Worm (Caenorhabditis elegans) whole organism, young adult: ENCODE measurements around the gene Y53F4B.51.
A peak's percentile ranks its signal among the peaks of the same experiment; 100 is the strongest.

Experiments used
- F23B12.7 ChIP-seq: sonication (generic microtip); optimal IDR thresholded peaks from 2 replicates; lab custom pipeline; 2017; ENCODE audit warnings: missing genetic modification characterization, mild to moderate bottlenecking, missing compliant biosample characterization, antibody characterized with exemption, moderate library complexity; ENCODE audit not compliant: insufficient read depth
- F33H1.4 ChIP-seq: fragments of 200-800 bp; sonication (Bioruptor generic); IDR thresholded peaks from 2 replicates; pipeline ENCODE4 v1.3.6; 2022; ENCODE audit warnings: missing genetic modification reagents, missing genetic modification characterization, missing compliant biosample characterization
- F49E8.2 ChIP-seq: sonication (generic microtip); optimal IDR thresholded peaks from 3 replicates; lab custom pipeline; 2017; ENCODE audit warnings: missing genetic modification characterization, mild to moderate bottlenecking, missing compliant biosample characterization, antibody characterized with exemption, moderate library complexity; ENCODE audit not compliant: insufficient read depth
- F57A8.1 ChIP-seq: fragments of 200-800 bp; sonication (Bioruptor generic); optimal IDR thresholded peaks from 2 replicates; lab custom pipeline; 2018; ENCODE audit warnings: mild to moderate bottlenecking, missing genetic modification characterization, moderate library complexity, missing compliant biosample characterization
- F57C9.4 ChIP-seq: sonication (generic microtip); optimal IDR thresholded peaks from 2 replicates; lab custom pipeline; 2017; ENCODE audit warnings: mild to moderate bottlenecking, missing genetic modification characterization, missing compliant biosample characterization
- K11D2.4 ChIP-seq: fragments of 200-800 bp; sonication (Bioruptor generic); IDR thresholded peaks from 2 replicates; pipeline ENCODE4 v1.3.6; 2022; ENCODE audit warnings: missing genetic modification reagents, missing genetic modification characterization, missing compliant biosample characterization
- K12H6.12 ChIP-seq: fragments of 200-800 bp; sonication (Bioruptor generic); optimal IDR thresholded peaks from 2 replicates; lab custom pipeline; 2018; ENCODE audit warnings: mild to moderate bottlenecking, missing genetic modification characterization, missing compliant biosample characterization
- Y56A3A.18 ChIP-seq: fragments of 200-800 bp; sonication (Bioruptor generic); IDR thresholded peaks from 2 replicates; pipeline ENCODE4 v1.3.6; 2022; ENCODE audit warnings: missing genetic modification reagents, missing genetic modification characterization, missing compliant biosample characterization
- Y95B8A.8 ChIP-seq: fragments of 200-800 bp; sonication (Bioruptor generic); IDR thresholded peaks from 2 replicates; pipeline ENCODE4 v1.3.6; 2022; ENCODE audit warnings: missing genetic modification reagents, missing genetic modification characterization, missing compliant biosample characterization
- ZK185.1 ChIP-seq: sonication (generic microtip); optimal IDR thresholded peaks from 2 replicates; lab custom pipeline; 2016; ENCODE audit warnings: mild to moderate bottlenecking, missing genetic modification characterization, missing compliant biosample characterization; ENCODE audit not compliant: poor library complexity, severe bottlenecking
- akir-1 ChIP-seq: fragments of 200-800 bp; sonication (Bioruptor generic); optimal IDR thresholded peaks from 2 replicates; lab custom pipeline; 2018; ENCODE audit warnings: mild to moderate bottlenecking, missing genetic modification characterization, moderate library complexity, missing compliant biosample characterization
- ama-1 ChIP-seq, 3 experiments: fragments of 150-350 bp in 1 of 3; sonication (generic microtip) in 2 of 3; optimal IDR thresholded peaks; 2 replicates each; lab custom pipeline; 2014 to 2018; ENCODE audit warnings: missing biosample characterization in 2 of 3, missing genetic modification characterization in 2 of 3, missing genetic modification reagents in 2 of 3
- aptf-3 ChIP-seq: fragments of 200-800 bp; sonication (Bioruptor generic); IDR thresholded peaks from 2 replicates; pipeline ENCODE4 v1.3.6; 2022; ENCODE audit warnings: missing genetic modification characterization, missing compliant biosample characterization
- atf-7 ChIP-seq: sonication (generic microtip); optimal IDR thresholded peaks from 2 replicates; lab custom pipeline; 2017; ENCODE audit warnings: mild to moderate bottlenecking, missing genetic modification characterization, missing compliant biosample characterization
- athp-1 ChIP-seq: sonication (generic microtip); optimal IDR thresholded peaks from 2 replicates; lab custom pipeline; 2017; ENCODE audit warnings: mild to moderate bottlenecking, missing genetic modification characterization, missing compliant biosample characterization
- attf-6 ChIP-seq: fragments of 200-800 bp; sonication (Bioruptor generic); IDR thresholded peaks from 2 replicates; pipeline ENCODE4 v1.3.6; 2022; ENCODE audit warnings: missing genetic modification reagents, missing genetic modification characterization, missing compliant biosample characterization
- cebp-2 ChIP-seq: fragments of 200-800 bp; sonication (Bioruptor generic); IDR thresholded peaks from 2 replicates; pipeline ENCODE4 v1.3.6; 2022; ENCODE audit warnings: missing genetic modification characterization, missing compliant biosample characterization
- ceh-100 ChIP-seq: fragments of 200-800 bp; sonication (Bioruptor generic); IDR thresholded peaks from 2 replicates; pipeline ENCODE4 v1.3.6; 2022; ENCODE audit warnings: missing genetic modification reagents, missing genetic modification characterization, missing compliant biosample characterization
- ceh-40 ChIP-seq: fragments of 200-800 bp; sonication (Bioruptor generic); IDR thresholded peaks from 2 replicates; pipeline ENCODE4 v1.3.6; 2022; ENCODE audit warnings: missing genetic modification characterization, missing compliant biosample characterization
- ceh-58 ChIP-seq: fragments of 200-800 bp; sonication (Bioruptor generic); IDR thresholded peaks from 2 replicates; pipeline ENCODE4 v1.3.6; 2022; ENCODE audit warnings: missing genetic modification characterization, missing compliant biosample characterization
- ceh-91 ChIP-seq: fragments of 200-800 bp; sonication (Bioruptor generic); IDR thresholded peaks from 2 replicates; pipeline ENCODE4 v1.3.6; 2022; ENCODE audit warnings: missing genetic modification reagents, missing genetic modification characterization, missing compliant biosample characterization
- chd-7 ChIP-seq: sonication (generic microtip); optimal IDR thresholded peaks from 2 replicates; lab custom pipeline; 2016; ENCODE audit warnings: mild to moderate bottlenecking, missing genetic modification characterization, moderate library complexity, missing compliant biosample characterization
- die-1 ChIP-seq: sonication (generic microtip); optimal IDR thresholded peaks from 2 replicates; lab custom pipeline; 2016; ENCODE audit warnings: missing genotype, mild to moderate bottlenecking, missing genetic modification characterization, missing compliant biosample characterization
- egl-18 ChIP-seq: fragments of 200-800 bp; sonication (Bioruptor generic); IDR thresholded peaks from 2 replicates; pipeline ENCODE4 v1.3.6; 2022; ENCODE audit warnings: missing genetic modification reagents, missing genetic modification characterization, missing compliant biosample characterization
- ets-4 ChIP-seq: fragments of 200-800 bp; sonication (Bioruptor generic); optimal IDR thresholded peaks from 2 replicates; lab custom pipeline; 2018; ENCODE audit warnings: mild to moderate bottlenecking, missing genetic modification characterization, missing compliant biosample characterization
- gei-17 ChIP-seq: fragments of 200-800 bp; sonication (Bioruptor generic); optimal IDR thresholded peaks from 2 replicates; lab custom pipeline; 2018; ENCODE audit warnings: mild to moderate bottlenecking, missing genetic modification characterization, missing compliant biosample characterization
- hmg-20 ChIP-seq: fragments of 200-800 bp; sonication (Bioruptor generic); IDR thresholded peaks from 2 replicates; pipeline ENCODE4 v1.3.6; 2022; ENCODE audit warnings: missing genetic modification reagents, missing genetic modification characterization, missing compliant biosample characterization
- let-526 ChIP-seq: fragments of 200-800 bp; sonication (Bioruptor generic); IDR thresholded peaks from 2 replicates; pipeline ENCODE4 v1.3.6; 2022; ENCODE audit warnings: missing genetic modification reagents, missing genetic modification characterization, missing compliant biosample characterization
- lin-54 ChIP-seq: fragments of 200-800 bp; sonication (Bioruptor generic); optimal IDR thresholded peaks from 2 replicates; lab custom pipeline; 2018; ENCODE audit warnings: mild to moderate bottlenecking, missing genetic modification characterization, missing compliant biosample characterization
- lsl-1 ChIP-seq: fragments of 200-800 bp; sonication (Bioruptor generic); optimal IDR thresholded peaks from 2 replicates; lab custom pipeline; 2018; ENCODE audit warnings: mild to moderate bottlenecking, missing genetic modification characterization, moderate library complexity, missing compliant biosample characterization
- madf-6 ChIP-seq: fragments of 200-800 bp; sonication (Bioruptor generic); IDR thresholded peaks from 2 replicates; pipeline ENCODE4 v1.3.6; 2022; ENCODE audit warnings: missing genetic modification reagents, missing genetic modification characterization, missing compliant biosample characterization
- nfya-1 ChIP-seq: sonication (generic microtip); optimal IDR thresholded peaks from 2 replicates; lab custom pipeline; 2017; ENCODE audit warnings: antibody characterized with exemption, missing compliant biosample characterization, missing genetic modification characterization, borderline replicate concordance; ENCODE audit not compliant: insufficient read depth
- nfya-2 ChIP-seq: fragments of 200-800 bp; sonication (Bioruptor generic); IDR thresholded peaks from 2 replicates; pipeline ENCODE4 v1.3.6; 2022; ENCODE audit warnings: missing genetic modification reagents, missing genetic modification characterization, missing compliant biosample characterization
- nfyb-1 ChIP-seq: fragments of 200-800 bp; sonication (Bioruptor generic); IDR thresholded peaks from 2 replicates; pipeline ENCODE4 v1.3.6; 2022; ENCODE audit warnings: missing genetic modification reagents, missing genetic modification characterization, missing compliant biosample characterization
- nhr-120 ChIP-seq: fragments of 200-800 bp; sonication (Bioruptor generic); IDR thresholded peaks from 2 replicates; pipeline ENCODE4 v1.3.6; 2022; ENCODE audit warnings: missing genetic modification characterization, missing compliant biosample characterization
- nhr-179 ChIP-seq: sonication (generic microtip); optimal IDR thresholded peaks from 2 replicates; lab custom pipeline; 2016; ENCODE audit warnings: mild to moderate bottlenecking, missing genetic modification characterization, missing compliant biosample characterization
- nhr-27 ChIP-seq: fragments of 200-800 bp; sonication (Bioruptor generic); optimal IDR thresholded peaks from 2 replicates; lab custom pipeline; 2018; ENCODE audit warnings: mild to moderate bottlenecking, missing genetic modification characterization, moderate library complexity, missing compliant biosample characterization
- nhr-80 ChIP-seq: sonication (generic microtip); optimal IDR thresholded peaks from 2 replicates; lab custom pipeline; 2016; ENCODE audit warnings: missing genetic modification characterization, missing compliant biosample characterization
- nhr-90 ChIP-seq: sonication (generic microtip); optimal IDR thresholded peaks from 2 replicates; lab custom pipeline; 2016; ENCODE audit warnings: missing genotype, mild to moderate bottlenecking, missing genetic modification characterization, missing compliant biosample characterization
- pbrm-1 ChIP-seq: fragments of 200-800 bp; sonication (Bioruptor generic); IDR thresholded peaks from 2 replicates; pipeline ENCODE4 v1.3.6; 2022; ENCODE audit warnings: missing genetic modification reagents, missing genetic modification characterization, missing compliant biosample characterization
- pha-4 ChIP-seq: fragments of 150-350 bp; sonication (generic microtip); optimal IDR thresholded peaks from 2 replicates; lab custom pipeline; 2014; ENCODE audit warnings: missing biosample characterization, missing genetic modification reagents, missing genetic modification characterization
- rpc-1 ChIP-seq, 2 experiments: fragments of 150-350 bp in 1 of 2; sonication (generic microtip) in 1 of 2; optimal IDR thresholded peaks; 2 replicates each; lab custom pipeline; 2014 to 2018; ENCODE audit warnings: missing biosample characterization in 1 of 2, missing genetic modification characterization in 1 of 2, missing genetic modification reagents in 1 of 2, missing genotype in 1 of 2
- sea-2 ChIP-seq: fragments of 200-800 bp; sonication (Bioruptor generic); IDR thresholded peaks from 2 replicates; pipeline ENCODE4 v1.3.6; 2022; ENCODE audit warnings: missing genetic modification characterization, missing compliant biosample characterization
- snpc-1.1 ChIP-seq: sonication (generic microtip); optimal IDR thresholded peaks from 2 replicates; lab custom pipeline; 2017; ENCODE audit warnings: missing genetic modification characterization, mild to moderate bottlenecking, missing compliant biosample characterization, antibody characterized with exemption, moderate library complexity, missing genotype, missing genetic modification reagents; ENCODE audit not compliant: insufficient read depth
- snpc-3.4 ChIP-seq: sonication (generic microtip); optimal IDR thresholded peaks from 2 replicates; lab custom pipeline; 2017; ENCODE audit warnings: missing genetic modification characterization, mild to moderate bottlenecking, missing compliant biosample characterization, antibody characterized with exemption, moderate library complexity, missing genotype, missing genetic modification reagents
- tlf-1 ChIP-seq: fragments of 200-800 bp; sonication (Bioruptor generic); optimal IDR thresholded peaks from 2 replicates; lab custom pipeline; 2018; ENCODE audit warnings: mild to moderate bottlenecking, missing genetic modification characterization, missing compliant biosample characterization
- unc-130 ChIP-seq: sonication (generic microtip); optimal IDR thresholded peaks from 2 replicates; lab custom pipeline; 2016; ENCODE audit warnings: missing genetic modification reagents, missing genetic modification characterization, missing compliant biosample characterization
- ztf-25 ChIP-seq: fragments of 200-800 bp; sonication (Bioruptor generic); IDR thresholded peaks from 2 replicates; pipeline ENCODE4 v1.3.6; 2022; ENCODE audit warnings: missing genetic modification reagents, missing genetic modification characterization, missing compliant biosample characterization

Y53F4B.51 gene

ce11 chrII:15004538-15004937 lies 9.7 kb downstream of the Y53F4B.51 start (continued):
- TF ChIP-seq chd-7 (tag; lab: Kevin White, UChicago) (peak; percentile 57), nhr-90 (tag; lab: Kevin White, UChicago) (no peak), sea-2 (no peak), ZK185.1 (tag; lab: Kevin White, UChicago) (no peak), snpc-3.4 (tag; lab: Kevin White, UChicago) (peak; percentile 20), nfya-2 (peak; percentile 80; the same call in 1 of the 2 replicates), lin-54 (GFP tag; lab: Kevin White, UChicago) (peak; percentile 73), atf-7 (tag; lab: Kevin White, UChicago) (peak; percentile 59), pha-4 (no peak), egl-18 (GFP tag; lab: Robert Waterston, UW) (no peak), aptf-3 (GFP tag; lab: Robert Waterston, UW) (peak; percentile 80; the same call in 1 of the 2 replicates), Y95B8A.8 (peak; percentile 65), let-526 (GFP tag; lab: Robert Waterston, UW) (no peak), rpc-1 (optimal IDR thresholded peaks at IDR 0.05; lab: Kevin White, UChicago) (no peak), rpc-1 (tag; optimal IDR thresholded peaks at IDR 0.05; lab: Kevin White, UChicago) (no peak), athp-1 (peak; percentile 76), ceh-58 (GFP tag; lab: Robert Waterston, UW) (peak; percentile 87; the same call in 1 of the 2 replicates), pbrm-1 (peak; percentile 65), nhr-179 (tag; lab: Kevin White, UChicago) (no peak), akir-1 (GFP tag; lab: Kevin White, UChicago) (no peak), Y56A3A.18 (GFP tag; lab: Robert Waterston, UW) (no peak), snpc-1.1 (tag; lab: Kevin White, UChicago) (peak; percentile 8), nfyb-1 (peak; percentile 75), nfya-1 (tag; lab: Kevin White, UChicago) (no peak), unc-130 (GFP tag; lab: Kevin White, UChicago) (peak; percentile 78), ceh-100 (GFP tag; lab: Robert Waterston, UW) (peak; percentile 44), nhr-120 (GFP tag; lab: Robert Waterston, UW) (no peak), ets-4 (GFP tag; lab: Kevin White, UChicago) (no peak), F57A8.1 (GFP tag; lab: Kevin White, UChicago) (no peak), nhr-80 (tag; lab: Kevin White, UChicago) (no peak), tlf-1 (GFP tag; lab: Kevin White, UChicago) (peak; percentile 4), attf-6 (GFP tag; lab: Robert Waterston, UW) (peak; percentile 54), cebp-2 (GFP tag; lab: Robert Waterston, UW) (peak; percentile 79; the same call in 1 of the 2 replicates), lsl-1 (GFP tag; lab: Kevin White, UChicago) (peak; percentile 41), gei-17 (GFP tag; lab: Kevin White, UChicago) (no peak), ztf-25 (GFP tag; lab: Robert Waterston, UW) (peak; percentile 77; the same call in 1 of the 2 replicates), F49E8.2 (tag; lab: Kevin White, UChicago) (peak; percentile 70), ceh-40 (GFP tag; lab: Robert Waterston, UW) (no peak), K11D2.4 (no peak), F57C9.4 (no peak), K12H6.12 (tag; lab: Kevin White, UChicago) (no peak), ceh-91 (GFP tag; lab: Robert Waterston, UW) (peak; percentile 79), nhr-27 (no peak), madf-6 (peak; percentile 82), hmg-20 (no peak), ama-1 (optimal IDR thresholded peaks at IDR 0.05; lab: Kevin White, UChicago) (no peak), ama-1 (GFP tag; optimal IDR thresholded peaks at IDR 0.05; lab: Kevin White, UChicago) (peak in 1 of 2 experiments; percentile 79), die-1 (tag; lab: Kevin White, UChicago) (peak; percentile 51), F23B12.7 (tag; lab: Kevin White, UChicago) (no peak), F33H1.4 (peak; percentile 64)
